Worm (Caenorhabditis elegans): ENCODE results near the gene Y62H9A.12.

DNA sequence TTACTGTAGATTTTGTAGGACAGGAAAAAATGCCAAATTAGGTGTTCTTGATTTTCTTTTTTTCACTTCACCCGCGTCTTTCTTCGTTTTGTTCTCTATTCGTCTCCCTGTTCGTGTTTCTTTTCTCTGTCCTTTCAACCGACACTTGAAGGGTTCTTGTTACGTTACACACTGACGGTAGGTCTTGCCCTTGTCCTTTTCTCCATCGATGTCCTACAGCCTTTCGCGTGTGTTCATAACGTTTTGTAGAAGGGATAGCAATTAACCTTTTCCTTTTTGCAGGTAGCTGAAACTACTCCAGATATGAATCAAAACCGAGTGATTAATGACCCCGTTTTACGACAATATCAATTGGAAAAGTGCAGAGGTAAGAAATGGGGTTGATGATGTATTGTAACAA is 10.2 kb downstream of the Y62H9A.12 start, which contains the start of gene F55G7.1:
- TF ChIP-seq nhr-11 (tag; optimal IDR thresholded peaks at IDR 0.05) (no peak), fkh-10 (GFP tag; optimal IDR thresholded peaks at IDR 0.05) (no peak), pha-4 (tag; optimal IDR thresholded peaks at IDR 0.05) (no peak), dve-1 (tag; optimal IDR thresholded peaks at IDR 0.05) (no peak)

Data from whole organism, late embryonic.